Fruit fly (Drosophila melanogaster) whole organism, prepupa: ENCODE measurements around the gene Axud1.

ENCODE experiments used
- CG11762 ChIP-seq: fragments of 200-800 bp; sonication (Bioruptor generic); optimal IDR thresholded peaks from 3 replicates; lab custom pipeline; 2016; ENCODE audit warnings: missing biosample characterization, missing genetic modification characterization; ENCODE audit not compliant: insufficient read depth
- CG6808 ChIP-seq: fragments of 200-800 bp; sonication (Bioruptor generic); optimal IDR thresholded peaks from 3 replicates; lab custom pipeline; 2017; ENCODE audit warnings: missing biosample characterization, missing genetic modification characterization, mild to moderate bottlenecking, moderate library complexity, missing genetic modification reagents

dm6 chr2L:2413093-2413492, 47.9 kb downstream of the Axud1 start:
- TF ChIP-seq CG11762 = no peak
- no peak for TF ChIP-seq CG6808 (GFP tag; lab: Kevin White, UChicago)
